Worm (Caenorhabditis elegans): ENCODE data around the gene C34C12.7.

DNA sequence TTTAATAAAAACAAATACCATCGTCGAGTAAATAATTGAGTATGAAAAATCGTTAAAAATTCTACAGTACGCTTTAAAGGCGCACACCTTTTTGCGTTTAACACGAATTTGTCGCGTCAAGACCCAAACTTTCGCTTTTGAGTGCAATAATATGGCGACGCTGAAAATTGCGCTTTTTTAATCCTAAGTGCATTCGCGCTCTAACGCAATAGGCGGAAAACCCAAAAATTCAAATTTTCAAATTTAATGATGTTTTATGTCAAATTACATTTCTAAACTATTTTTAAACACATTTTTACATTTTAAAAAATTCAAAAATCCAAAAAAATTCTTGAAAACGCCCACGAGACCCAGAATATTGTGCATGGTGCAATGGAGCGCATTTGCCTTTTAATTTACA is 23.7 kb upstream of the C34C12.7 start:
- TF ChIP-seq lim-7 (GFP tag; IDR thresholded peaks at IDR 0.05) = no peak
- no peak for TF ChIP-seq ceh-82 (tag; optimal IDR thresholded peaks at IDR 0.05)
- no peak for TF ChIP-seq T20F7.1 (GFP tag; optimal IDR thresholded peaks at IDR 0.05)
- no peak for TF ChIP-seq ama-1 (optimal IDR thresholded peaks at IDR 0.05)
- TF ChIP-seq nhr-76 (tag; optimal IDR thresholded peaks at IDR 0.05) = no peak
